Worm (Caenorhabditis elegans): ENCODE measurements around the gene F14H8.5.
A peak's percentile ranks its signal among the peaks of the same experiment; 100 is the strongest.

The F14H8.5 gene

ce11 chrV:15067165-15067564 is 46.3 kb downstream of the F14H8.5 start, which contains the start of gene C25D7.10:
Gene C25D7.10, plus strand, starts transcription at chrV:15067465.
- no peak for TF ChIP-seq mdl-1 (tag; optimal IDR thresholded peaks at IDR 0.05)
- TF ChIP-seq ama-1 (optimal IDR thresholded peaks at IDR 0.05) = no peak
- TF ChIP-seq fos-1 (tag; optimal IDR thresholded peaks at IDR 0.05) = no peak
- TF ChIP-seq lin-39 (tag; optimal IDR thresholded peaks at IDR 0.05) = no peak
- no peak for TF ChIP-seq nhr-11 (tag; optimal IDR thresholded peaks at IDR 0.05)
- no peak for TF ChIP-seq dmd-4 (tag; optimal IDR thresholded peaks at IDR 0.05)
- TF ChIP-seq peb-1 (tag; optimal IDR thresholded peaks at IDR 0.05) = no peak
- TF ChIP-seq elt-3 (tag; optimal IDR thresholded peaks at IDR 0.05) = no peak
- no peak for TF ChIP-seq C34F6.9 (tag; optimal IDR thresholded peaks at IDR 0.05)
- no peak for TF ChIP-seq nhr-6 (tag; optimal IDR thresholded peaks at IDR 0.05)

- TF ChIP-seq ztf-11 (tag; optimal IDR thresholded peaks at IDR 0.05) (no peak), lin-39 (tag; optimal IDR thresholded peaks at IDR 0.05) (no peak), dmd-4 (tag; optimal IDR thresholded peaks at IDR 0.05) (no peak), lsy-2 (tag; optimal IDR thresholded peaks at IDR 0.05) (no peak), ztf-4 (tag; optimal IDR thresholded peaks at IDR 0.05) (no peak), unc-55 (GFP tag; optimal IDR thresholded peaks at IDR 0.05) (no peak), blmp-1 (tag; optimal IDR thresholded peaks at IDR 0.05; ENCODE audit: insufficient read depth) (no peak), lin-11 (tag; optimal IDR thresholded peaks at IDR 0.05) (no peak), nhr-6 (tag; optimal IDR thresholded peaks at IDR 0.05) (no peak), elt-1 (tag; optimal IDR thresholded peaks at IDR 0.05) (no peak), zag-1 (tag; optimal IDR thresholded peaks at IDR 0.05) (no peak), elt-3 (tag; optimal IDR thresholded peaks at IDR 0.05) (no peak), skn-1 (tag; optimal IDR thresholded peaks at IDR 0.05) (no peak), nhr-10 (tag; optimal IDR thresholded peaks at IDR 0.05) (no peak), C34F6.9 (tag; optimal IDR thresholded peaks at IDR 0.05) (no peak), mdl-1 (tag; optimal IDR thresholded peaks at IDR 0.05) (no peak), gmeb-1 (tag; optimal IDR thresholded peaks at IDR 0.05) (no peak)
Measured at ce11 chrV:15068378-15068777, 47.5 kb downstream of the F14H8.5 start, which contains the start of gene dnj-3. Gene dnj-3, plus strand, starts transcription at chrV:15068678.

- no peak for TF ChIP-seq gmeb-1 (tag; optimal IDR thresholded peaks at IDR 0.05)
- TF ChIP-seq nhr-23 (tag; optimal IDR thresholded peaks at IDR 0.05) = no peak
- peak in 1 of 2 experiments; percentile 70 for TF ChIP-seq lsy-2 (tag; optimal IDR thresholded peaks at IDR 0.05)
- no peak for TF ChIP-seq ztf-1 (GFP tag; conservative IDR thresholded peaks at IDR 0.05)
- TF ChIP-seq peb-1 (tag; optimal IDR thresholded peaks at IDR 0.05) = no peak
- no peak for TF ChIP-seq blmp-1 (tag; optimal IDR thresholded peaks at IDR 0.05; ENCODE audit: insufficient read depth)
- TF ChIP-seq nhr-25 (tag; optimal IDR thresholded peaks at IDR 0.05) = no peak
- TF ChIP-seq mbf-1 (tag; optimal IDR thresholded peaks at IDR 0.05) = no peak
Measured at ce11 chrV:15069435-15069985, 48.7 kb downstream of the F14H8.5 start.

- peak; percentile 96 for TF ChIP-seq C34F6.9 (tag; optimal IDR thresholded peaks at IDR 0.05)
- TF ChIP-seq lin-39 (tag; optimal IDR thresholded peaks at IDR 0.05) = peak; percentile 47
- peak; percentile 45 for TF ChIP-seq nhr-21 (tag; optimal IDR thresholded peaks at IDR 0.05)
- peak; percentile 88 for TF ChIP-seq crh-2 (tag; optimal IDR thresholded peaks at IDR 0.05)
- peak; percentile 50 to 87 for TF ChIP-seq lsy-2 (tag; optimal IDR thresholded peaks at IDR 0.05)
- peak; percentile 58 for TF ChIP-seq unc-55 (GFP tag; optimal IDR thresholded peaks at IDR 0.05)
- TF ChIP-seq F13H6.1 (tag; optimal IDR thresholded peaks at IDR 0.05) = peak; percentile 94
- TF ChIP-seq gmeb-1 (tag; optimal IDR thresholded peaks at IDR 0.05) = no peak
- peak; percentile 28 for TF ChIP-seq unc-39 (tag; optimal IDR thresholded peaks at IDR 0.05)
- TF ChIP-seq sem-4 (tag; optimal IDR thresholded peaks at IDR 0.05) = peak; percentile 25
- no peak for TF ChIP-seq peb-1 (tag; optimal IDR thresholded peaks at IDR 0.05)
- no peak for TF ChIP-seq nhr-10 (tag; optimal IDR thresholded peaks at IDR 0.05)
- TF ChIP-seq ztf-4 (tag; optimal IDR thresholded peaks at IDR 0.05) = peak; percentile 40
- peak; percentile 84 for TF ChIP-seq sma-9 (GFP tag; optimal IDR thresholded peaks at IDR 0.05)
- no peak for TF ChIP-seq sma-9 (tag; optimal IDR thresholded peaks at IDR 0.05)
- peak in 1 of 2 experiments; percentile 73 for TF ChIP-seq mdl-1 (tag; optimal IDR thresholded peaks at IDR 0.05)
- peak; percentile 83 for TF ChIP-seq egl-27 (tag; optimal IDR thresholded peaks at IDR 0.05)
- TF ChIP-seq nhr-11 (tag; optimal IDR thresholded peaks at IDR 0.05) = no peak
- peak; percentile 79 for TF ChIP-seq zag-1 (tag; optimal IDR thresholded peaks at IDR 0.05)
- TF ChIP-seq Y55F3AM.14 (GFP tag; optimal IDR thresholded peaks at IDR 0.05) = peak; percentile 77
- TF ChIP-seq fos-1 (tag; optimal IDR thresholded peaks at IDR 0.05) = peak; percentile 68
- no peak for TF ChIP-seq ZK546.5 (tag; optimal IDR thresholded peaks at IDR 0.05)
- no peak for TF ChIP-seq elt-3 (tag; optimal IDR thresholded peaks at IDR 0.05)
- TF ChIP-seq unc-62 (GFP tag; optimal IDR thresholded peaks at IDR 0.05) = peak; percentile 6
- TF ChIP-seq ztf-11 (tag; optimal IDR thresholded peaks at IDR 0.05) = no peak
- TF ChIP-seq nhr-25 (tag; optimal IDR thresholded peaks at IDR 0.05) = peak; percentile 42
- TF ChIP-seq R02D3.7 (tag; optimal IDR thresholded peaks at IDR 0.05) = peak; percentile 13
- peak; percentile 33 for TF ChIP-seq sma-3 (GFP tag; optimal IDR thresholded peaks at IDR 0.05)
- TF ChIP-seq lin-13 (GFP tag; optimal IDR thresholded peaks at IDR 0.05) = peak; percentile 75
- peak; percentile 92 for TF ChIP-seq nhr-129 (tag; optimal IDR thresholded peaks at IDR 0.05)
- TF ChIP-seq mab-5 (tag; optimal IDR thresholded peaks at IDR 0.05) = peak; percentile 86
Measured at ce11 chrV:15071015-15071810, 50.4 kb downstream of the F14H8.5 start, which contains the start of gene unc-76. Gene unc-76, plus strand, starts transcription at chrV:15071760.
